Worm (Caenorhabditis elegans) whole organism, mixed stage, embryonic: ENCODE measurements around the gene F47D12.9.

Source experiments
- cnd-1 ChIP-seq: fragments of 200-800 bp; sonication (Bioruptor generic); optimal IDR thresholded peaks from 2 replicates; lab custom pipeline; 2018; ENCODE audit warnings: mild to moderate bottlenecking, missing genetic modification characterization, missing compliant biosample characterization
- elt-1 ChIP-seq: sonication (generic microtip); optimal IDR thresholded peaks from 2 replicates; lab custom pipeline; 2017; ENCODE audit warnings: missing genetic modification characterization, mild to moderate bottlenecking, missing compliant biosample characterization, antibody characterized with exemption, moderate library complexity, borderline replicate concordance; ENCODE audit not compliant: insufficient read depth
- lin-13 ChIP-seq: fragments of 150-350 bp; optimal IDR thresholded peaks from 2 replicates; lab custom pipeline; 2014; ENCODE audit warnings: missing biosample characterization, missing genetic modification characterization
- lsy-2 ChIP-seq: fragments of 150-350 bp; optimal IDR thresholded peaks from 2 replicates; lab custom pipeline; 2014; ENCODE audit warnings: missing biosample characterization, missing genetic modification characterization
- nhr-2 ChIP-seq: fragments of 150-350 bp; optimal IDR thresholded peaks from 2 replicates; lab custom pipeline; 2014; ENCODE audit warnings: missing biosample characterization, missing genetic modification characterization
- tbx-8 ChIP-seq: fragments of 200-800 bp; sonication (Bioruptor generic); optimal IDR thresholded peaks from 2 replicates; lab custom pipeline; 2018; ENCODE audit warnings: mild to moderate bottlenecking, missing genetic modification characterization, moderate library complexity, missing compliant biosample characterization
- unc-62 ChIP-seq: fragments of 150-350 bp; optimal IDR thresholded peaks from 2 replicates; lab custom pipeline; 2014; ENCODE audit warnings: missing biosample characterization, missing genetic modification reagents, missing genetic modification characterization

F47D12.9 gene

ce11 chrIII:6251511-6251910, 51.7 kb downstream of the F47D12.9 start, which contains the start of gene amdh-1:
Gene amdh-1, plus strand, starts transcription at chrIII:6251811.
- TF ChIP-seq elt-1 (tag; lab: Kevin White, UChicago), result no peak
- no peak for TF ChIP-seq cnd-1 (tag; lab: Kevin White, UChicago)
- TF ChIP-seq lsy-2, result no peak
- no peak for TF ChIP-seq tbx-8 (GFP tag; lab: Kevin White, UChicago)
- no peak for TF ChIP-seq unc-62
- no peak for TF ChIP-seq lin-13 (tag; lab: Kevin White, UChicago)
- no peak for TF ChIP-seq nhr-2 (tag; lab: Kevin White, UChicago)
